Worm (Caenorhabditis elegans): Measurements from ENCODE around the gene T12B3.2.
A peak's percentile ranks its signal among the peaks of the same experiment; 100 is the strongest.

ce11 chrIV:7390126-7390766 lies 13.6 kb downstream of the T12B3.2 start:
- TF ChIP-seq ztf-11 (tag; optimal IDR thresholded peaks at IDR 0.05) (no peak), lin-39 (tag; optimal IDR thresholded peaks at IDR 0.05) (no peak), nhr-12 (tag; optimal IDR thresholded peaks at IDR 0.05) (no peak), unc-55 (GFP tag; optimal IDR thresholded peaks at IDR 0.05) (peak; percentile 17), unc-62 (GFP tag; optimal IDR thresholded peaks at IDR 0.05) (no peak)

Measured in whole organism, L2 larva.